Fruit fly (Drosophila melanogaster): ENCODE data around the gene Prosbeta7.

Prosbeta7 gene

dm6 chr3R:5323741-5324538 lies 34.2 kb downstream of the Prosbeta7 start:
- TF ChIP-seq CG31441 (GFP tag; IDR thresholded peaks at IDR 0.05) = no peak
- peak; percentile 58 for TF ChIP-seq cg (GFP tag; optimal IDR thresholded peaks at IDR 0.05)
- no peak for TF ChIP-seq Ssrp (tag; optimal IDR thresholded peaks at IDR 0.05)
- TF ChIP-seq oc (tag; optimal IDR thresholded peaks at IDR 0.05) = peak; percentile 6
- peak; percentile 97 for TF ChIP-seq CG2199 (GFP tag; IDR thresholded peaks at IDR 0.05)
- TF ChIP-seq ase (GFP tag; IDR thresholded peaks at IDR 0.05) = no peak
- no peak for TF ChIP-seq CG7556 (GFP tag; optimal IDR thresholded peaks at IDR 0.05)
- no peak for TF ChIP-seq CG17361 (GFP tag; IDR thresholded peaks at IDR 0.05)
- peak; percentile 61 for TF ChIP-seq mirr (GFP tag; optimal IDR thresholded peaks at IDR 0.05)
- no peak for TF ChIP-seq kah (GFP tag; optimal IDR thresholded peaks at IDR 0.05)
- TF ChIP-seq Deaf1 (tag; optimal IDR thresholded peaks at IDR 0.05) = peak; percentile 31
- TF ChIP-seq CG15601 (tag; optimal IDR thresholded peaks at IDR 0.05) = peak; percentile 2
- TF ChIP-seq tna (GFP tag; IDR thresholded peaks at IDR 0.05; ENCODE audit: partially characterized antibody) = no peak
- TF ChIP-seq sug (tag; optimal IDR thresholded peaks at IDR 0.05) = peak; percentile 0
- TF ChIP-seq usp (GFP tag; optimal IDR thresholded peaks at IDR 0.05) = no peak
- peak; percentile 100 for TF ChIP-seq CG11504 (tag; optimal IDR thresholded peaks at IDR 0.05)
- TF ChIP-seq salm (tag; optimal IDR thresholded peaks at IDR 0.05) = no peak
- peak in 1 of 2 experiments; percentile 39 for TF ChIP-seq eve (GFP tag; optimal IDR thresholded peaks at IDR 0.05)
- peak; percentile 42; the same call in 1 of the 2 replicates for TF ChIP-seq bbx (GFP tag; IDR thresholded peaks at IDR 0.05; ENCODE audit: partially characterized antibody)
- TF ChIP-seq wek (GFP tag; optimal IDR thresholded peaks at IDR 0.05) = no peak
- TF ChIP-seq Adf1 (GFP tag; IDR thresholded peaks at IDR 0.05) = no peak
- no peak for TF ChIP-seq pros (GFP tag; optimal IDR thresholded peaks at IDR 0.05)
- no peak for TF ChIP-seq en (GFP tag; optimal IDR thresholded peaks at IDR 0.05)
- no peak for TF ChIP-seq NC2β (GFP tag; optimal IDR thresholded peaks at IDR 0.05)
- no peak for TF ChIP-seq HLHmδ (GFP tag; optimal IDR thresholded peaks at IDR 0.05)
- TF ChIP-seq Drgx (GFP tag; IDR thresholded peaks at IDR 0.05) = peak; percentile 45; the same call in 1 of the 2 replicates
- no peak for TF ChIP-seq CG15696 (tag; optimal IDR thresholded peaks at IDR 0.05)
- TF ChIP-seq CG1529 (GFP tag; optimal IDR thresholded peaks at IDR 0.05) = no peak
- TF ChIP-seq Hey (tag; optimal IDR thresholded peaks at IDR 0.05) = no peak
- TF ChIP-seq CG12769 (tag; optimal IDR thresholded peaks at IDR 0.05) = peak; percentile 46
- no peak for TF ChIP-seq CG17612 (GFP tag; IDR thresholded peaks at IDR 0.05)
- peak; percentile 32 for TF ChIP-seq CG2875 (GFP tag; optimal IDR thresholded peaks at IDR 0.05)
- TF ChIP-seq so (GFP tag; IDR thresholded peaks at IDR 0.05) = peak; percentile 57; the same call in 1 of the 3 replicates
- no peak for TF ChIP-seq Dip2 (GFP tag; IDR thresholded peaks at IDR 0.05)
- TF ChIP-seq stc (GFP tag; IDR thresholded peaks at IDR 0.05) = no peak
- TF ChIP-seq Pdp1 (GFP tag; optimal IDR thresholded peaks at IDR 0.05) = peak in 1 of 2 experiments; percentile 1
- no peak for TF ChIP-seq CG7963 (GFP tag; IDR thresholded peaks at IDR 0.05; ENCODE audit: partially characterized antibody)
- TF ChIP-seq CG6175 (GFP tag; IDR thresholded peaks at IDR 0.05) = peak; percentile 45; the same call in 1 of the 3 replicates
- no peak for TF ChIP-seq Side (GFP tag; optimal IDR thresholded peaks at IDR 0.05)
- peak; percentile 26 for TF ChIP-seq CG13894 (tag; optimal IDR thresholded peaks at IDR 0.05)
- peak; percentile 26 for TF ChIP-seq BtbVII (GFP tag; optimal IDR thresholded peaks at IDR 0.05)
- peak; percentile 19 for TF ChIP-seq CG1603 (tag; optimal IDR thresholded peaks at IDR 0.05)
- TF ChIP-seq CG7372 (GFP tag; IDR thresholded peaks at IDR 0.05) = no peak
- 0 out of 2 replicates have a peak, but pooled peaks have one; percentile 66 for TF ChIP-seq chm (GFP tag; IDR thresholded peaks at IDR 0.05)
- no peak for TF ChIP-seq Dfd (GFP tag; optimal IDR thresholded peaks at IDR 0.05)
- TF ChIP-seq vvl (GFP tag; IDR thresholded peaks at IDR 0.05) = 0 out of 2 replicates have a peak, but pooled peaks have one; percentile 23
- peak; percentile 47 for TF ChIP-seq gro (GFP tag; optimal IDR thresholded peaks at IDR 0.05)
- peak; percentile 26 for TF ChIP-seq CG15514 (GFP tag; optimal IDR thresholded peaks at IDR 0.05)
- TF ChIP-seq trem (tag; optimal IDR thresholded peaks at IDR 0.05) = peak; percentile 6
